Worm (Caenorhabditis elegans) whole organism, L4 larva: ENCODE measurements around the gene C30B5.6.

ENCODE experiments used
- T26A8.4 ChIP-seq: fragments of 200-800 bp; sonication (Bioruptor generic); IDR thresholded peaks from 2 replicates; pipeline ENCODE4 v1.3.6; 2022; ENCODE audit warnings: missing genetic modification characterization, missing compliant biosample characterization
- Y75B8A.6 ChIP-seq: fragments of 200-800 bp; sonication (Bioruptor generic); IDR thresholded peaks from 2 replicates; pipeline ENCODE4 v1.3.6; 2022; ENCODE audit warnings: missing genetic modification reagents, missing genetic modification characterization, missing compliant biosample characterization
- ZK546.5 ChIP-seq, 2 experiments: sonication (generic microtip); optimal IDR thresholded peaks; 2 replicates each; lab custom pipeline; 2017; ENCODE audit warnings: missing biosample characterization in 2 of 2, missing genetic modification characterization in 2 of 2
- aly-2 ChIP-seq: sonication (generic microtip); optimal IDR thresholded peaks from 2 replicates; lab custom pipeline; 2018; ENCODE audit warnings: missing biosample characterization, missing genetic modification characterization
- ama-1 ChIP-seq: fragments of 150-350 bp; optimal IDR thresholded peaks from 2 replicates; lab custom pipeline; 2014; ENCODE audit warnings: inconsistent platforms, mixed read lengths
- daf-12 ChIP-seq: fragments of 150-350 bp; optimal IDR thresholded peaks from 2 replicates; lab custom pipeline; 2014; ENCODE audit warnings: missing biosample characterization, missing genetic modification reagents, missing genetic modification characterization
- dmd-6 ChIP-seq: fragments of 200-800 bp; sonication (Bioruptor generic); IDR thresholded peaks from 2 replicates; pipeline ENCODE4 v1.3.6; 2022; ENCODE audit warnings: missing genetic modification reagents, missing genetic modification characterization, missing compliant biosample characterization
- lsy-2 ChIP-seq, 2 experiments: fragments of 150-350 bp in 1 of 2; sonication (generic microtip) in 1 of 2; optimal IDR thresholded peaks; 2 replicates each; lab custom pipeline; 2014 to 2017; ENCODE audit warnings: missing biosample characterization in 2 of 2, missing genetic modification characterization in 2 of 2
- mdl-1 ChIP-seq, 2 experiments: fragments of 150-350 bp in 1 of 2; sonication (generic microtip) in 1 of 2; optimal IDR thresholded peaks; 2 replicates each; lab custom pipeline; 2014 to 2017; ENCODE audit warnings: missing biosample characterization in 2 of 2, missing genetic modification characterization in 2 of 2

DNA sequence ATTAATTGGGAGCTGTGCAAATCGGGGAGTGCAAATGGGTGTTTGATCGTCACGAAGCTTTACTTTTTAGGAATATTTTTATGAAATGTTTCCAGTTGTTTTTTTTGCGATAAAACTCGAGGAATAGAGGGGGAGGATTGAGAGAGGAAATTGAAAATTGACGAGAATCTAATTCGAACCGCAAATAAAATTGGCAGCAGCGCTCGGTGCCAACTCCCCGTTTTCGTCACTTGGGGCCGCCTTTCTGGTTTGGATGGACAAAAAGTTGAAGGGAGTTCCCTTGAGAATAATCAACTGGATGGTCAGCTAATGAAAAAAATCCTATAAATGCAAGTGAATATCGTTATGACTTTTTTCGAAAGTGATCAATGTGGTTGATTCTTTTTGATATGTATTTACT is 7.7 kb upstream of the C30B5.6 start:
- TF ChIP-seq T26A8.4 (GFP tag; lab: Robert Waterston, UW) (no peak), ama-1 (lab: Kevin White, UChicago) (no peak), aly-2 (tag; lab: Kevin White, UChicago) (no peak), mdl-1 (tag; optimal IDR thresholded peaks at IDR 0.05; lab: Kevin White, UChicago) (no peak), lsy-2 (tag; optimal IDR thresholded peaks at IDR 0.05; lab: Kevin White, UChicago) (no peak), dmd-6 (no peak), ZK546.5 (tag; optimal IDR thresholded peaks at IDR 0.05; lab: Kevin White, UChicago) (no peak), Y75B8A.6 (GFP tag; lab: Robert Waterston, UW) (no peak), daf-12 (tag; lab: Kevin White, UChicago) (no peak)
